Fruit fly (Drosophila melanogaster): ENCODE results near the gene CG5916.

Gene CG5916

dm6 chr3R:16119441-16119840, 27.4 kb upstream of the CG5916 start (continued):
- TF ChIP-seq CG10631 (GFP tag; optimal IDR thresholded peaks at IDR 0.05) (peak; percentile 77), fkh (GFP tag; optimal IDR thresholded peaks at IDR 0.05) (no peak), Hr38 (GFP tag; optimal IDR thresholded peaks at IDR 0.05) (no peak), CG6854 (GFP tag; optimal IDR thresholded peaks at IDR 0.05) (no peak), Eip93F (GFP tag; optimal IDR thresholded peaks at IDR 0.05) (no peak), CG4318 (GFP tag; optimal IDR thresholded peaks at IDR 0.05) (peak; percentile 65), salr (GFP tag; optimal IDR thresholded peaks at IDR 0.05) (peak in 1 of 2 experiments; percentile 75), Hr4 (GFP tag; optimal IDR thresholded peaks at IDR 0.05) (peak; percentile 71), Ets96B (tag; optimal IDR thresholded peaks at IDR 0.05) (peak; percentile 42)

dm6 chr3R:16128471-16128870, 18.4 kb upstream of the CG5916 start:
- TF ChIP-seq CG9139 (GFP tag; optimal IDR thresholded peaks at IDR 0.05) (no peak), Met (GFP tag; optimal IDR thresholded peaks at IDR 0.05) (peak; percentile 3), eg (GFP tag; IDR thresholded peaks at IDR 0.05) (peak; percentile 41; the same call in 1 of the 3 replicates), OdsH (GFP tag; optimal IDR thresholded peaks at IDR 0.05) (no peak), CG6163 (GFP tag; IDR thresholded peaks at IDR 0.05) (peak; percentile 49; the same call in 1 of the 3 replicates), Ets21C (GFP tag; optimal IDR thresholded peaks at IDR 0.05) (no peak), CG6854 (GFP tag; optimal IDR thresholded peaks at IDR 0.05) (peak; percentile 44), CG1621 (tag; optimal IDR thresholded peaks at IDR 0.05) (no peak)

DNA sequence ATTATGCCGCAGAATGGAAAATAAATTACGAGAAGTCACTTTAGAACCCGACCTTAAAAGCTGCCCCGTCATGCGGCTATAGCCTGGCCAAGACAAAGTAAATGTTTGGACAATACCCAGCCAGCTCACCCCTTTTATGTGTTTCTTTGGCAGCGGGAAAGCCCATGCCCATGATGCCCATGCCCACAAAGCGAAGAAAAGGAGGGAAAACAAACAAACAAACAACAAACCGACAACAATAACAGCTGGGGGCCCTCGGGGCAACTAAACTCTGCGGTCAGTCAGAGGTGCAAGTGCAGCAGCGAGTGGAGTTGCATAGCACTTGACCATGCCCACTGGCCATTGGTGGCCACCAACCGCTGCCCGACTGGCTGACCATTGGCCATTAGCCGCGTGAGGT, 11.2 kb upstream of the CG5916 start:
- peak; percentile 71 for TF ChIP-seq CG6808 (GFP tag; optimal IDR thresholded peaks at IDR 0.05)
- TF ChIP-seq lz (GFP tag; optimal IDR thresholded peaks at IDR 0.05): no peak
- peak; percentile 9 for TF ChIP-seq dsx (GFP tag; optimal IDR thresholded peaks at IDR 0.05; ENCODE audit: poor library complexity, severe bottlenecking)

- TF ChIP-seq CG6163 (GFP tag; IDR thresholded peaks at IDR 0.05): no peak
- TF ChIP-seq CG1621 (tag; optimal IDR thresholded peaks at IDR 0.05): no peak
- TF ChIP-seq dac (GFP tag; optimal IDR thresholded peaks at IDR 0.05): no peak
- no peak for TF ChIP-seq CG11294 (GFP tag; IDR thresholded peaks at IDR 0.05)
- no peak for TF ChIP-seq CG7368 (GFP tag; optimal IDR thresholded peaks at IDR 0.05)
- no peak for TF ChIP-seq topi (GFP tag; optimal IDR thresholded peaks at IDR 0.05)
- no peak for TF ChIP-seq CG9139 (GFP tag; optimal IDR thresholded peaks at IDR 0.05)
- TF ChIP-seq CG10669 (GFP tag; optimal IDR thresholded peaks at IDR 0.05): no peak
- TF ChIP-seq Hr39 (GFP tag; optimal IDR thresholded peaks at IDR 0.05): no peak
- TF ChIP-seq CG11762 (GFP tag; optimal IDR thresholded peaks at IDR 0.05; ENCODE audit: insufficient read depth): no peak
- no peak for TF ChIP-seq lz (GFP tag; optimal IDR thresholded peaks at IDR 0.05)
- no peak for TF ChIP-seq svp (GFP tag)
- no peak for TF ChIP-seq CG3919 (GFP tag; optimal IDR thresholded peaks at IDR 0.05)
- TF ChIP-seq Ets21C (GFP tag; optimal IDR thresholded peaks at IDR 0.05): no peak
- TF ChIP-seq pdm3 (GFP tag; optimal IDR thresholded peaks at IDR 0.05): no peak
- no peak for TF ChIP-seq vri (GFP tag; optimal IDR thresholded peaks at IDR 0.05)
- no peak for TF ChIP-seq CG10631 (GFP tag; optimal IDR thresholded peaks at IDR 0.05)
- no peak for TF ChIP-seq CG8319 (GFP tag; optimal IDR thresholded peaks at IDR 0.05)
- TF ChIP-seq Eip75B (GFP tag; optimal IDR thresholded peaks at IDR 0.05): no peak
Observed at dm6 chr3R:16148712-16149111, 1.9 kb downstream of the CG5916 start.

- peak; percentile 17 for TF ChIP-seq CG7368 (GFP tag; optimal IDR thresholded peaks at IDR 0.05)
- TF ChIP-seq eg (GFP tag; IDR thresholded peaks at IDR 0.05): no peak
- peak; percentile 14 for TF ChIP-seq spab (GFP tag; optimal IDR thresholded peaks at IDR 0.05)
- TF ChIP-seq CG6808 (GFP tag; optimal IDR thresholded peaks at IDR 0.05): peak; percentile 58
- TF ChIP-seq Ets96B (tag; optimal IDR thresholded peaks at IDR 0.05): peak; percentile 49
- TF ChIP-seq Met (GFP tag; optimal IDR thresholded peaks at IDR 0.05): peak; percentile 24
- TF ChIP-seq CG3919 (GFP tag; optimal IDR thresholded peaks at IDR 0.05): peak; percentile 36
- TF ChIP-seq net (GFP tag; optimal IDR thresholded peaks at IDR 0.05): no peak
- TF ChIP-seq Sox102F (GFP tag; optimal IDR thresholded peaks at IDR 0.05): no peak
- peak; percentile 14 for TF ChIP-seq cyc (GFP tag; optimal IDR thresholded peaks at IDR 0.05)
- TF ChIP-seq CG11762 (GFP tag; optimal IDR thresholded peaks at IDR 0.05; ENCODE audit: insufficient read depth): peak; percentile 23
- TF ChIP-seq CG3032 (tag; optimal IDR thresholded peaks at IDR 0.05): peak; percentile 25
- TF ChIP-seq CG10669 (GFP tag; optimal IDR thresholded peaks at IDR 0.05): peak; percentile 54
Observed at dm6 chr3R:16151239-16151860, 4.5 kb downstream of the CG5916 start, which contains the start of gene Fer2. Gene Fer2 (minus strand): TSS chr3R:16151312.
